Fruit fly (Drosophila melanogaster) whole organism, embryonic: ENCODE results near the gene CG6287.

Experiments used
- CG10274 ChIP-seq: fragments of 200-800 bp; sonication (Bioruptor generic); optimal IDR thresholded peaks from 3 replicates; lab custom pipeline; 2017; ENCODE audit warnings: missing biosample characterization, mild to moderate bottlenecking, missing genetic modification characterization
- CG12071 ChIP-seq: fragments of 200-800 bp; sonication (Bioruptor generic); optimal IDR thresholded peaks from 3 replicates; lab custom pipeline; 2018; ENCODE audit warnings: missing biosample characterization, mild to moderate bottlenecking, missing genetic modification characterization
- CG13775 ChIP-seq: fragments of 200-800 bp; sonication (Bioruptor generic); optimal IDR thresholded peaks from 3 replicates; lab custom pipeline; 2017; ENCODE audit warnings: missing biosample characterization, mild to moderate bottlenecking, missing genetic modification characterization
- CG1647 ChIP-seq: fragments of 200-800 bp; sonication (Bioruptor generic); optimal IDR thresholded peaks from 3 replicates; lab custom pipeline; 2016; ENCODE audit warnings: missing biosample characterization, missing genetic modification characterization
- CG18011 ChIP-seq: fragments of 200-800 bp; sonication (Bioruptor generic); optimal IDR thresholded peaks from 2 replicates; lab custom pipeline; 2017; ENCODE audit warnings: missing biosample characterization, missing genetic modification characterization, mild to moderate bottlenecking, moderate library complexity, missing genotype
- CG18262 ChIP-seq: fragments of 200-800 bp; optimal IDR thresholded peaks from 3 replicates; lab custom pipeline; 2019; ENCODE audit warnings: missing biosample characterization, mild to moderate bottlenecking, missing genetic modification characterization, moderate library complexity
- CG2712 ChIP-seq: fragments of 200-800 bp; optimal IDR thresholded peaks from 3 replicates; lab custom pipeline; 2019; ENCODE audit warnings: missing biosample characterization, mild to moderate bottlenecking, missing genetic modification characterization, moderate library complexity
- CG2889 ChIP-seq: fragments of 200-800 bp; sonication (Bioruptor generic); IDR thresholded peaks from 3 replicates; pipeline ENCODE4 v1.3.6; 2022; ENCODE audit warnings: missing biosample characterization, missing genetic modification characterization
- CG30431 ChIP-seq: fragments of 200-800 bp; sonication (Bioruptor generic); optimal IDR thresholded peaks from 2 replicates; lab custom pipeline; 2017; ENCODE audit warnings: missing biosample characterization, missing genetic modification characterization
- CG4730 ChIP-seq: fragments of 200-800 bp; sonication (Bioruptor generic); IDR thresholded peaks from 2 replicates; pipeline ENCODE4 v1.3.6; 2022; ENCODE audit warnings: missing biosample characterization, missing genetic modification characterization
- CG4854 ChIP-seq: fragments of 200-800 bp; sonication (Bioruptor generic); optimal IDR thresholded peaks from 2 replicates; lab custom pipeline; 2016; ENCODE audit warnings: missing biosample characterization, missing genetic modification characterization, inconsistent platforms
- CG5245 ChIP-seq: fragments of 200-800 bp; sonication (Bioruptor generic); optimal IDR thresholded peaks from 3 replicates; lab custom pipeline; 2016; ENCODE audit warnings: missing biosample characterization, missing genetic modification characterization
- CG6813 ChIP-seq: fragments of 200-800 bp; sonication (Bioruptor generic); optimal IDR thresholded peaks from 2 replicates; lab custom pipeline; 2017; ENCODE audit warnings: missing biosample characterization, missing genetic modification characterization, mild to moderate bottlenecking, moderate library complexity, missing genetic modification reagents
- CG8089 ChIP-seq: fragments of 200-800 bp; sonication (Bioruptor generic); optimal IDR thresholded peaks from 3 replicates; lab custom pipeline; 2016; ENCODE audit warnings: missing biosample characterization, missing genetic modification characterization
- CG8290 ChIP-seq, 3 experiments: fragments of 200-800 bp; sonication (Bioruptor generic); optimal IDR thresholded peaks; 2 replicates each; lab custom pipeline; 2016 to 2019; ENCODE audit warnings: missing biosample characterization in 3 of 3, missing genetic modification characterization in 3 of 3, mild to moderate bottlenecking in 2 of 3, moderate library complexity in 1 of 3
- CG8765 ChIP-seq: fragments of 200-800 bp; sonication (Bioruptor generic); IDR thresholded peaks from 2 replicates; pipeline ENCODE4 v1.3.6; 2022; ENCODE audit warnings: missing biosample characterization, missing genetic modification characterization
- Camta ChIP-seq: fragments of 200-800 bp; sonication (Bioruptor generic); optimal IDR thresholded peaks from 2 replicates; lab custom pipeline; 2016; ENCODE audit warnings: missing biosample characterization, missing genetic modification characterization
- Dip2 ChIP-seq: fragments of 200-800 bp; sonication (Bioruptor generic); IDR thresholded peaks from 2 replicates; pipeline ENCODE4 v1.3.6; 2022; ENCODE audit warnings: missing biosample characterization, missing genetic modification characterization
- Dll ChIP-seq: fragments of 200-800 bp; sonication (Bioruptor generic); IDR thresholded peaks from 4 replicates; pipeline ENCODE4 v1.3.6; 2022; ENCODE audit warnings: missing biosample characterization, missing genetic modification characterization; ENCODE audit not compliant: partially characterized antibody
- Gsc ChIP-seq: fragments of 200-800 bp; sonication (Bioruptor generic); IDR thresholded peaks from 2 replicates; pipeline ENCODE4 v1.3.6; 2022; ENCODE audit warnings: missing biosample characterization, missing genetic modification characterization
- NFAT ChIP-seq: fragments of 200-800 bp; sonication (Bioruptor generic); IDR thresholded peaks from 2 replicates; pipeline ENCODE4 v1.3.6; 2022; ENCODE audit warnings: missing biosample characterization, missing genetic modification characterization
- PHDP ChIP-seq: fragments of 200-800 bp; sonication (Bioruptor generic); optimal IDR thresholded peaks from 3 replicates; lab custom pipeline; 2018; ENCODE audit warnings: missing biosample characterization, mild to moderate bottlenecking, missing genetic modification characterization, moderate library complexity
- Rx ChIP-seq: fragments of 200-800 bp; sonication (Bioruptor generic); IDR thresholded peaks from 2 replicates; pipeline ENCODE4 v1.3.6; 2022; ENCODE audit warnings: missing biosample characterization, missing genetic modification characterization
- Trl ChIP-seq, 3 experiments: fragments of >200 bp in 2 of 3; fragments of 200-800 bp in 1 of 3; sonication (Bioruptor generic) in 1 of 3; optimal IDR thresholded peaks; 2 replicates in 1 of 3; 3 replicates in 2 of 3; lab custom pipeline; 2016 to 2017; ENCODE audit warnings: missing biosample characterization in 1 of 3, missing genetic modification characterization in 1 of 3
- Usf ChIP-seq: fragments of 200-800 bp; sonication (Bioruptor generic); optimal IDR thresholded peaks from 2 replicates; lab custom pipeline; 2017; ENCODE audit warnings: missing genotype, missing biosample characterization, missing genetic modification characterization
- ash1 ChIP-seq: fragments of 200-800 bp; sonication (Bioruptor generic); optimal IDR thresholded peaks from 2 replicates; lab custom pipeline; 2018; ENCODE audit warnings: missing biosample characterization, mild to moderate bottlenecking, missing genetic modification characterization
- bcd ChIP-seq: fragments of 200-800 bp; sonication (Bioruptor generic); optimal IDR thresholded peaks from 2 replicates; lab custom pipeline; 2017; ENCODE audit warnings: missing biosample characterization, mild to moderate bottlenecking, missing genetic modification characterization
- caup ChIP-seq: fragments of 200-800 bp; sonication (Bioruptor generic); optimal IDR thresholded peaks from 3 replicates; lab custom pipeline; 2017; ENCODE audit warnings: missing biosample characterization, mild to moderate bottlenecking, missing genetic modification characterization, moderate library complexity; ENCODE audit not compliant: severe bottlenecking
- chm ChIP-seq: fragments of 200-800 bp; sonication (Bioruptor generic); IDR thresholded peaks from 2 replicates; pipeline ENCODE4 v1.3.6; 2022; ENCODE audit warnings: missing biosample characterization, missing genetic modification characterization
- crol ChIP-seq: fragments of 200-800 bp; sonication (Bioruptor generic); IDR thresholded peaks from 2 replicates; pipeline ENCODE4 v1.3.6; 2022; ENCODE audit warnings: missing biosample characterization, missing genetic modification characterization
- danr ChIP-seq: fragments of 200-800 bp; sonication (Bioruptor generic); IDR thresholded peaks from 2 replicates; pipeline ENCODE4 v1.3.6; 2022; ENCODE audit warnings: missing biosample characterization, missing genetic modification characterization
- dpn ChIP-seq, 2 experiments: fragments of 200-800 bp; sonication (Bioruptor generic); optimal IDR thresholded peaks; 3 replicates each; lab custom pipeline; 2016; ENCODE audit warnings: missing biosample characterization in 2 of 2, missing genetic modification characterization in 2 of 2
- dysf ChIP-seq: fragments of 200-800 bp; sonication (Bioruptor generic); IDR thresholded peaks from 3 replicates; pipeline ENCODE4 v1.3.6; 2022; ENCODE audit warnings: missing biosample characterization, missing genetic modification characterization
- esg ChIP-seq: fragments of 200-800 bp; sonication (Bioruptor generic); conservative IDR thresholded peaks from 2 replicates; pipeline ENCODE4 v1.3.6; 2022; ENCODE audit warnings: missing biosample characterization, missing genetic modification characterization
- gcm2 ChIP-seq: fragments of 200-800 bp; sonication (Bioruptor generic); optimal IDR thresholded peaks from 2 replicates; lab custom pipeline; 2016; ENCODE audit warnings: missing biosample characterization, missing genetic modification characterization
- grau ChIP-seq: fragments of 200-800 bp; optimal IDR thresholded peaks from 3 replicates; lab custom pipeline; 2019; ENCODE audit warnings: missing biosample characterization, mild to moderate bottlenecking, missing genetic modification characterization, moderate library complexity
- hkb ChIP-seq, 2 experiments: fragments of 200-800 bp in 1 of 2; fragments of >200 bp in 1 of 2; sonication (Bioruptor generic) in 1 of 2; IDR thresholded peaks in 1 of 2; optimal IDR thresholded peaks in 1 of 2; 2 replicates each; pipeline versions ENCODE4 v1.3.6 to Lab custom; 2017 to 2022; ENCODE audit warnings: missing biosample characterization in 1 of 2, missing genetic modification characterization in 1 of 2
- insv ChIP-seq, 2 experiments: fragments of 200-800 bp; sonication (Bioruptor generic); optimal IDR thresholded peaks; 3 replicates each; lab custom pipeline; 2016 to 2018; ENCODE audit warnings: missing biosample characterization in 2 of 2, missing genetic modification characterization in 2 of 2
- jigr1 ChIP-seq: fragments of 200-800 bp; sonication (Bioruptor generic); IDR thresholded peaks from 3 replicates; pipeline ENCODE4 v1.3.6; 2022; ENCODE audit warnings: missing biosample characterization, missing genetic modification characterization
- lmd ChIP-seq: fragments of 200-800 bp; sonication (Bioruptor generic); IDR thresholded peaks from 2 replicates; pipeline ENCODE4 v1.3.6; 2022; ENCODE audit warnings: missing biosample characterization, missing genetic modification characterization
- mam ChIP-seq: fragments of 200-800 bp; sonication (Bioruptor generic); optimal IDR thresholded peaks from 3 replicates; lab custom pipeline; 2016; ENCODE audit warnings: missing biosample characterization, missing genetic modification characterization
- ro ChIP-seq: fragments of 200-800 bp; sonication (Bioruptor generic); IDR thresholded peaks from 2 replicates; pipeline ENCODE4 v1.3.6; 2022; ENCODE audit warnings: missing biosample characterization, missing genetic modification characterization
- row ChIP-seq: fragments of 200-800 bp; sonication (Bioruptor generic); IDR thresholded peaks from 3 replicates; pipeline ENCODE4 v1.3.6; 2022; ENCODE audit warnings: missing biosample characterization, missing genetic modification characterization
- sens-2 ChIP-seq: fragments of 200-800 bp; sonication (Bioruptor generic); IDR thresholded peaks from 2 replicates; pipeline ENCODE4 v1.3.6; 2022; ENCODE audit warnings: missing biosample characterization, missing genetic modification characterization
- slbo ChIP-seq: fragments of 200-800 bp; sonication (Bioruptor generic); IDR thresholded peaks from 2 replicates; pipeline ENCODE4 v1.3.6; 2022; ENCODE audit warnings: missing biosample characterization, missing genetic modification characterization
- so ChIP-seq: fragments of 200-800 bp; sonication (Bioruptor generic); IDR thresholded peaks from 3 replicates; pipeline ENCODE4 v1.3.6; 2022; ENCODE audit warnings: missing biosample characterization, missing genetic modification characterization
- tin ChIP-seq: fragments of 200-800 bp; sonication (Bioruptor generic); optimal IDR thresholded peaks from 3 replicates; lab custom pipeline; 2016; ENCODE audit warnings: missing biosample characterization, missing genetic modification characterization
- vnd ChIP-seq: fragments of 200-800 bp; sonication (Bioruptor generic); IDR thresholded peaks from 3 replicates; pipeline ENCODE4 v1.3.6; 2022; ENCODE audit warnings: missing biosample characterization, missing genetic modification characterization; ENCODE audit not compliant: partially characterized antibody
- wdn ChIP-seq: fragments of 200-800 bp; sonication (Bioruptor generic); IDR thresholded peaks from 2 replicates; pipeline ENCODE4 v1.3.6; 2022; ENCODE audit warnings: missing biosample characterization, missing genetic modification characterization
- zen2 ChIP-seq: fragments of 200-800 bp; sonication (Bioruptor generic); IDR thresholded peaks from 3 replicates; pipeline ENCODE4 v1.3.6; 2022; ENCODE audit warnings: missing biosample characterization, missing genetic modification characterization; ENCODE audit not compliant: partially characterized antibody
- zfh2 ChIP-seq: fragments of 200-800 bp; sonication (Bioruptor generic); optimal IDR thresholded peaks from 2 replicates; lab custom pipeline; 2016; ENCODE audit warnings: missing biosample characterization, missing genetic modification characterization

CG6287 gene

dm6 chr2L:11189116-11189449, 33.6 kb upstream of the CG6287 start (continued):
- no peak for TF ChIP-seq Dll (GFP tag; lab: Robert Waterston, UW)
- TF ChIP-seq CG8290 (GFP tag; optimal IDR thresholded peaks at IDR 0.05; lab: Kevin White, UChicago): peak; percentile 62
- no peak for TF ChIP-seq CG8290 (tag; optimal IDR thresholded peaks at IDR 0.05; lab: Kevin White, UChicago)
- TF ChIP-seq CG1647 (GFP tag; lab: Kevin White, UChicago): no peak
- TF ChIP-seq CG18262 (tag; lab: Kevin White, UChicago): peak; percentile 87
- TF ChIP-seq CG18011 (GFP tag; lab: Kevin White, UChicago): no peak
- TF ChIP-seq dysf: peak; percentile 63; the same call in 1 of the 3 replicates
- TF ChIP-seq Rx (GFP tag; lab: Robert Waterston, UW): no peak
- TF ChIP-seq CG13775: peak; percentile 63
- no peak for TF ChIP-seq NFAT (GFP tag; lab: Robert Waterston, UW)
- peak in 1 of 2 experiments; percentile 26 for TF ChIP-seq dpn (GFP tag; optimal IDR thresholded peaks at IDR 0.05; lab: Kevin White, UChicago)
- TF ChIP-seq insv (GFP tag; optimal IDR thresholded peaks at IDR 0.05; lab: Kevin White, UChicago): no peak
- no peak for TF ChIP-seq Gsc (GFP tag; lab: Robert Waterston, UW)
- no peak for TF ChIP-seq Trl (optimal IDR thresholded peaks at IDR 0.05; lab: Kevin White, UChicago)
- TF ChIP-seq Trl (GFP tag; optimal IDR thresholded peaks at IDR 0.05; lab: Kevin White, UChicago): no peak
- no peak for TF ChIP-seq CG4854 (GFP tag; lab: Kevin White, UChicago)
- no peak for TF ChIP-seq CG8089 (GFP tag; lab: Kevin White, UChicago)
- TF ChIP-seq Dip2 (GFP tag; lab: Robert Waterston, UW): no peak
- TF ChIP-seq Camta: no peak
- TF ChIP-seq grau (tag; lab: Kevin White, UChicago): peak; percentile 67
- no peak for TF ChIP-seq so (GFP tag; lab: Robert Waterston, UW)
- TF ChIP-seq row (GFP tag; lab: Robert Waterston, UW): peak; percentile 76
- TF ChIP-seq vnd: no peak
- 0 out of 2 replicates have a peak, but pooled peaks have one; percentile 10 for TF ChIP-seq CG4730 (GFP tag; lab: Robert Waterston, UW)
- TF ChIP-seq ash1 (GFP tag; lab: Kevin White, UChicago): no peak
- peak; percentile 74; the same call in 1 of the 2 replicates for TF ChIP-seq CG8765 (GFP tag; lab: Robert Waterston, UW)
- TF ChIP-seq lmd (GFP tag; lab: Robert Waterston, UW): peak; percentile 51
- no peak for TF ChIP-seq gcm2
- TF ChIP-seq bcd (GFP tag; lab: Kevin White, UChicago): no peak
- TF ChIP-seq ro (GFP tag; lab: Robert Waterston, UW): no peak
- peak; percentile 43 for TF ChIP-seq CG30431
- TF ChIP-seq mam: no peak
- no peak for TF ChIP-seq wdn (GFP tag; lab: Robert Waterston, UW)
- no peak for TF ChIP-seq zfh2 (GFP tag; lab: Kevin White, UChicago)
- TF ChIP-seq caup (GFP tag; lab: Kevin White, UChicago): no peak
- no peak for TF ChIP-seq CG2889 (GFP tag; lab: Robert Waterston, UW)
- TF ChIP-seq chm (GFP tag; lab: Robert Waterston, UW): peak; percentile 79; the same call in 1 of the 2 replicates
- TF ChIP-seq slbo (GFP tag; lab: Robert Waterston, UW): no peak
- no peak; the same call in 1 of the 2 replicates for TF ChIP-seq danr
- TF ChIP-seq hkb (optimal IDR thresholded peaks at IDR 0.05; lab: Kevin White, UChicago): no peak
- TF ChIP-seq hkb (GFP tag; IDR thresholded peaks at IDR 0.05; lab: Robert Waterston, UW): no peak
- no peak for TF ChIP-seq sens-2 (GFP tag; lab: Robert Waterston, UW)
- no peak for TF ChIP-seq crol (GFP tag; lab: Robert Waterston, UW)
- peak; percentile 29; the same call in 1 of the 2 replicates for TF ChIP-seq esg
- peak; percentile 35 for TF ChIP-seq tin (GFP tag; lab: Kevin White, UChicago)
- TF ChIP-seq CG6813 (GFP tag; lab: Kevin White, UChicago): peak; percentile 12
- TF ChIP-seq CG12071 (GFP tag; lab: Kevin White, UChicago): no peak
- TF ChIP-seq CG10274 (GFP tag; lab: Kevin White, UChicago): no peak
- no peak for TF ChIP-seq jigr1 (GFP tag; lab: Robert Waterston, UW)
- TF ChIP-seq CG2712: peak; percentile 87
- peak; percentile 56 for TF ChIP-seq PHDP (tag; lab: Kevin White, UChicago)
- TF ChIP-seq zen2: no peak
- peak; percentile 50 for TF ChIP-seq Usf
- TF ChIP-seq CG5245 (GFP tag; lab: Kevin White, UChicago): no peak
